Worm (Caenorhabditis elegans) whole organism, L1 larva: ENCODE data around the gene kcc-1.

Experiments
- C16A3.4 ChIP-seq: fragments of 150-350 bp; optimal IDR thresholded peaks from 2 replicates; lab custom pipeline; 2014; ENCODE audit warnings: missing biosample characterization, missing genetic modification characterization
- F16B12.6 ChIP-seq: fragments of 150-350 bp; optimal IDR thresholded peaks from 2 replicates; lab custom pipeline; 2014; ENCODE audit warnings: missing biosample characterization, missing genetic modification characterization
- ceh-63 ChIP-seq: fragments of 200-800 bp; sonication (Bioruptor generic); optimal IDR thresholded peaks from 2 replicates; lab custom pipeline; 2018; ENCODE audit warnings: mild to moderate bottlenecking, missing genetic modification characterization, missing compliant biosample characterization
- ceh-82 ChIP-seq, 3 experiments: fragments of 150-350 bp in 1 of 3; sonication (generic microtip) in 2 of 3; optimal IDR thresholded peaks; 2 replicates each; lab custom pipeline; 2014 to 2017; ENCODE audit warnings: missing biosample characterization in 3 of 3, missing genetic modification characterization in 3 of 3
- ces-1 ChIP-seq: fragments of 150-350 bp; optimal IDR thresholded peaks from 2 replicates; lab custom pipeline; 2014; ENCODE audit warnings: missing biosample characterization, missing genetic modification reagents, missing genetic modification characterization
- dpl-1 ChIP-seq, 3 experiments: fragments of 150-350 bp in 2 of 3; sonication (generic microtip) in 1 of 3; optimal IDR thresholded peaks; 2 replicates each; lab custom pipeline; 2014 to 2017; ENCODE audit warnings: missing biosample characterization in 3 of 3, missing genetic modification characterization in 3 of 3, missing genetic modification reagents in 3 of 3
- dsc-1 ChIP-seq: sonication (generic microtip); optimal IDR thresholded peaks from 2 replicates; lab custom pipeline; 2016; ENCODE audit warnings: mild to moderate bottlenecking, missing genetic modification characterization, missing compliant biosample characterization
- efl-1 ChIP-seq, 4 experiments: fragments of 150-350 bp; optimal IDR thresholded peaks in 3 of 4; peaks in 1 of 4; 1 replicate in 1 of 4; 2 replicates in 3 of 4; lab custom pipeline; 2014; ENCODE audit warnings: missing biosample characterization in 2 of 4, missing genetic modification characterization in 2 of 4, missing genetic modification reagents in 2 of 4
- efl-3 ChIP-seq: fragments of 200-800 bp; sonication (Bioruptor generic); optimal IDR thresholded peaks from 2 replicates; lab custom pipeline; 2018; ENCODE audit warnings: mild to moderate bottlenecking, missing genetic modification characterization, missing compliant biosample characterization
- egl-13 ChIP-seq: sonication (generic microtip); optimal IDR thresholded peaks from 2 replicates; lab custom pipeline; 2016; ENCODE audit warnings: missing genotype, missing genetic modification reagents, missing genetic modification characterization, missing compliant biosample characterization
- elt-3 ChIP-seq, 6 experiments: fragments of 150-350 bp in 1 of 6; sonication (generic microtip); optimal IDR thresholded peaks; 2 replicates each; lab custom pipeline; 2017 to 2018; ENCODE audit warnings: missing biosample characterization in 6 of 6, missing genetic modification characterization in 6 of 6, inconsistent platforms in 1 of 6
- fkh-4 ChIP-seq: sonication (generic microtip); optimal IDR thresholded peaks from 2 replicates; lab custom pipeline; 2016; ENCODE audit warnings: missing compliant biosample characterization, missing genetic modification characterization, borderline replicate concordance
- fkh-8 ChIP-seq: sonication (generic microtip); optimal IDR thresholded peaks from 2 replicates; lab custom pipeline; 2016; ENCODE audit warnings: mild to moderate bottlenecking, missing genetic modification characterization, missing compliant biosample characterization
- fos-1 ChIP-seq: fragments of 150-350 bp; optimal IDR thresholded peaks from 2 replicates; lab custom pipeline; 2014; ENCODE audit warnings: missing biosample characterization, missing genetic modification characterization
- hlh-17 ChIP-seq: fragments of 200-800 bp; sonication (Bioruptor generic); optimal IDR thresholded peaks from 2 replicates; lab custom pipeline; 2018; ENCODE audit warnings: missing genetic modification characterization, mild to moderate bottlenecking, missing compliant biosample characterization, moderate library complexity, borderline replicate concordance
- hpl-2 ChIP-seq: fragments of 150-350 bp; optimal IDR thresholded peaks from 2 replicates; lab custom pipeline; 2014; ENCODE audit warnings: missing biosample characterization, missing genetic modification reagents, missing genetic modification characterization
- irx-1 ChIP-seq: sonication (generic microtip); optimal IDR thresholded peaks from 2 replicates; lab custom pipeline; 2016; ENCODE audit warnings: missing genetic modification characterization, missing compliant biosample characterization
- lin-35 ChIP-seq, 2 experiments: fragments of 150-350 bp; optimal IDR thresholded peaks; 2 replicates each; lab custom pipeline; 2014; ENCODE audit warnings: missing biosample characterization in 2 of 2, missing genetic modification characterization in 2 of 2, missing genetic modification reagents in 2 of 2
- lsy-2 ChIP-seq, 2 experiments: fragments of 150-350 bp; optimal IDR thresholded peaks; 2 replicates each; lab custom pipeline; 2014; ENCODE audit warnings: missing biosample characterization in 2 of 2, missing genetic modification characterization in 2 of 2
- mdl-1 ChIP-seq, 2 experiments: fragments of 150-350 bp; optimal IDR thresholded peaks; 2 replicates each; lab custom pipeline; 2014 to 2017; ENCODE audit warnings: missing biosample characterization in 2 of 2, missing genetic modification characterization in 2 of 2, inconsistent platforms in 1 of 2
- mep-1 ChIP-seq: fragments of 150-350 bp; optimal IDR thresholded peaks from 2 replicates; lab custom pipeline; 2014; ENCODE audit warnings: missing biosample characterization, missing genetic modification characterization
- nhr-11 ChIP-seq: fragments of 150-350 bp; optimal IDR thresholded peaks from 2 replicates; lab custom pipeline; 2014; ENCODE audit warnings: missing biosample characterization, missing genetic modification characterization
- nhr-12 ChIP-seq: sonication (generic microtip); optimal IDR thresholded peaks from 2 replicates; lab custom pipeline; 2017; ENCODE audit warnings: missing biosample characterization, missing genetic modification characterization
- nhr-47 ChIP-seq: sonication (generic microtip); optimal IDR thresholded peaks from 2 replicates; lab custom pipeline; 2016; ENCODE audit warnings: mild to moderate bottlenecking, missing genetic modification characterization, moderate library complexity, missing compliant biosample characterization
- nhr-85 ChIP-seq: sonication (generic microtip); peaks from one replicate; lab custom pipeline; 2016; ENCODE audit warnings: missing genetic modification characterization, inconsistent platforms, missing compliant biosample characterization
- pag-3 ChIP-seq: sonication (generic microtip); optimal IDR thresholded peaks from 2 replicates; lab custom pipeline; 2017; ENCODE audit warnings: missing genetic modification characterization, mild to moderate bottlenecking, missing compliant biosample characterization, antibody characterized with exemption, borderline replicate concordance; ENCODE audit not compliant: insufficient read depth
- rnt-1 ChIP-seq: sonication (generic microtip); optimal IDR thresholded peaks from 2 replicates; lab custom pipeline; 2016; ENCODE audit warnings: mild to moderate bottlenecking, missing genetic modification characterization, moderate library complexity, missing compliant biosample characterization
- skn-1 ChIP-seq: fragments of 150-350 bp; optimal IDR thresholded peaks from 2 replicates; lab custom pipeline; 2014; ENCODE audit warnings: missing biosample characterization, missing genetic modification characterization
- snpc-4 ChIP-seq: fragments of 150-350 bp; optimal IDR thresholded peaks from 2 replicates; lab custom pipeline; 2014; ENCODE audit warnings: missing biosample characterization, missing genetic modification characterization
- sox-4 ChIP-seq: sonication (generic microtip); optimal IDR thresholded peaks from 2 replicates; lab custom pipeline; 2016; ENCODE audit warnings: missing genetic modification characterization, missing compliant biosample characterization
- sptf-1 ChIP-seq: fragments of 150-350 bp; optimal IDR thresholded peaks from 2 replicates; lab custom pipeline; 2014; ENCODE audit warnings: missing biosample characterization, missing genetic modification characterization
- tbx-2 ChIP-seq: sonication (generic microtip); optimal IDR thresholded peaks from 2 replicates; lab custom pipeline; 2016; ENCODE audit warnings: missing genetic modification characterization, missing compliant biosample characterization
- unc-130 ChIP-seq: fragments of 150-350 bp; optimal IDR thresholded peaks from 2 replicates; lab custom pipeline; 2017; ENCODE audit warnings: missing biosample characterization, missing genetic modification characterization, inconsistent platforms
- xbp-1 ChIP-seq: sonication (generic microtip); optimal IDR thresholded peaks from 2 replicates; lab custom pipeline; 2016; ENCODE audit warnings: missing genetic modification characterization, missing compliant biosample characterization

kcc-1 gene

DNA sequence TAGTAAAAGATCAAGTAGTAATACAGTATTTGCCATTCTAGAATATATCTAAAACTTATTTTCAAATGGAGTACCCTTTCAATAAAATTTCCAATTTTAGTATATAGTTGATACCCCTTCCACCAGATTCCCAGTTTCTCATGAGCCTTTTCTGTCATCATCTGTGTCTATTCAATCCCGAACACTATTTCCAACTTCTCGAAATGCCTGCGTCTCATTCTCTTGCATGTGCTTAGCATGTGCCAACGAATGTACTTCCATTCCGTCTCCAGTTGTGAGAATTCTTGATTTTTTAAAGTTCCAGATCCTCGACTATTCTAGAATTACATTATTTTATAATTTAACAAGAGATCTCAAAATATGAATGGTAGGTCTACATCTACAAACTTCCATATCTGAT, 39.5 kb upstream of the kcc-1 start, which contains the start of gene C42D4.18 (continued):
- peak; percentile 44 for TF ChIP-seq nhr-85 (tag; lab: Kevin White, UChicago)
- TF ChIP-seq, all 84 proteins: peak for 17

DNA sequence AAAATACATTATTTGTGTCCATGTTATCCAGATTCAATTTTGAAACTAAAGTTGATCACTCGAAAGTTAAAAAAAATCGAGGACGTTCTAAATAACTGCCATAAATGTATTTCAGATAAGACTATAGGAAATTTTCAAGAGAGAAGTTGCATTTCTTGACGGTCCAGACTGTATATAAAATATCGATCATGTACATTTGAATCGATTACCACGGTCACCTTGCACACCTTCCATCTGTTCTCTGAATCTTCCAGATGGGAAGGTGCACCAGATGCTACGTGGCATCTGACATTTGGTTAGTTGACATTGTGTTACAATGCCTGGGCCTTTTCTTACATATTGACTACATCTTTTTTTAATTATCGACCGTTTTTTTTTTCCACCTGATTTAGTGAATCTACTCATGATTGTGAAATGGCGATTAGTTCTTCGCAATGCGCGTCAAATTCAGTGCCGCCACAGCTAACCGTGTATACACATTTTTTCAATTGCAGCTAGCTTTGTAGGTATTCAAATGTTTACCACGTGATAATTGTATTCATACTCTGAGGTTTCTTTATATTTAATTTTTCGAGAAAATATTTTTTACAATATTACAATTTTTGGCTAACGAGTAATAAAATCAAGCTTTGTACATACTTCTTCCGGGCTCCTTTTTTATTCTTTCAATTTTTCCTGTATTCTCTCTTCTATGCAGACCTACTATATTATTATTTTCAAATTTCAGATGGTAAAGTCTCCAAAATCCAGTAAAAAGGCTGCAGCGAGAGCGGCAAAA, 37.9 kb upstream of the kcc-1 start, which contains the start of gene skr-16:
TSS of gene skr-16 (plus strand) at position 728 of the 778 bp plus-strand sequence.
- TF ChIP-seq mdl-1 (tag; optimal IDR thresholded peaks at IDR 0.05; lab: Kevin White, UChicago) (peak in 1 of 2 experiments; percentile 47), ceh-82 (tag; optimal IDR thresholded peaks at IDR 0.05; lab: Kevin White, UChicago) (no peak), skn-1 (tag; lab: Kevin White, UChicago) (peak; percentile 13), rnt-1 (peak; percentile 1), irx-1 (tag; lab: Kevin White, UChicago) (no peak), dpl-1 (GFP tag; optimal IDR thresholded peaks at IDR 0.05; lab: Kevin White, UChicago) (peak; percentile 26 to 70 (median 27)), C16A3.4 (tag; lab: Kevin White, UChicago) (no peak), lin-35 (GFP tag; optimal IDR thresholded peaks at IDR 0.05; lab: Kevin White, UChicago) (peak; percentile 22 to 64), dsc-1 (tag; lab: Kevin White, UChicago) (peak; percentile 32), egl-13 (tag; lab: Kevin White, UChicago) (no peak), efl-1 (optimal IDR thresholded peaks at IDR 0.05; lab: Kevin White, UChicago) (peak; percentile 7 to 50), efl-1 (GFP tag; optimal IDR thresholded peaks at IDR 0.05 in 1 of 2; lab: Kevin White, UChicago) (peak; percentile 64 to 92), fos-1 (tag; lab: Kevin White, UChicago) (no peak), F16B12.6 (tag; lab: Kevin White, UChicago) (peak; percentile 82), sptf-1 (no peak), nhr-11 (tag; lab: Kevin White, UChicago) (no peak), pag-3 (no peak), ces-1 (GFP tag; lab: Kevin White, UChicago) (no peak), xbp-1 (no peak), snpc-4 (peak; percentile 9), fkh-4 (tag; lab: Kevin White, UChicago) (no peak), nhr-47 (peak; percentile 5), fkh-8 (peak; percentile 6), nhr-85 (tag; lab: Kevin White, UChicago) (peak; percentile 55), nhr-12 (no peak), lsy-2 (tag; optimal IDR thresholded peaks at IDR 0.05; lab: Kevin White, UChicago) (peak in 1 of 2 experiments; percentile 20), mep-1 (tag; lab: Kevin White, UChicago) (peak; percentile 79)

DNA sequence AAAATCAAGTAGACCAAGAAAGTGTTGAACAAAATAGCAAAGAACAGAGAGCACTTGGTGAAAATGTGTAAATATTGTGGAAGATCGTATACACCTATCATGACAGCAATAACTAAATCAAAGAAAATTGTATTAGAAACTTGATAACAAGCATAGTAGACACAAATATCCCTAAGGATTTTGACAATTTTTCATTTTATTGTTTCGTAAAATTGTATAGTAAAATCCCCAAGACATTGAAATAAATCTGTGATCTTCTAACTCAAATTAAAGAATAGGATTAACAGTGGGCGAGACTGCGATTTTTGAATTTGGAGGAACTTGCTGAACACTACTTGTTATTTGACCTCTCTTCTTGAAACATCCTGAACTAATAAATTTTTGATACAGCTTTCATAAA, 34.8 kb upstream of the kcc-1 start, which contains the start of gene str-220:
TSS of gene str-220 (minus strand) at position 101 of the 400 bp plus-strand sequence.
- no peak for TF ChIP-seq C16A3.4 (tag; lab: Kevin White, UChicago)
- TF ChIP-seq hpl-2 (GFP tag; lab: Kevin White, UChicago): no peak
- no peak for TF ChIP-seq hlh-17
- TF ChIP-seq tbx-2 (tag; lab: Kevin White, UChicago): no peak
- no peak for TF ChIP-seq nhr-11 (tag; lab: Kevin White, UChicago)
- no peak for TF ChIP-seq efl-1 (optimal IDR thresholded peaks at IDR 0.05; lab: Kevin White, UChicago)
- no peak for TF ChIP-seq efl-1 (GFP tag; optimal IDR thresholded peaks at IDR 0.05 in 1 of 2; lab: Kevin White, UChicago)
- no peak for TF ChIP-seq elt-3 (tag; optimal IDR thresholded peaks at IDR 0.05; lab: Kevin White, UChicago)

DNA sequence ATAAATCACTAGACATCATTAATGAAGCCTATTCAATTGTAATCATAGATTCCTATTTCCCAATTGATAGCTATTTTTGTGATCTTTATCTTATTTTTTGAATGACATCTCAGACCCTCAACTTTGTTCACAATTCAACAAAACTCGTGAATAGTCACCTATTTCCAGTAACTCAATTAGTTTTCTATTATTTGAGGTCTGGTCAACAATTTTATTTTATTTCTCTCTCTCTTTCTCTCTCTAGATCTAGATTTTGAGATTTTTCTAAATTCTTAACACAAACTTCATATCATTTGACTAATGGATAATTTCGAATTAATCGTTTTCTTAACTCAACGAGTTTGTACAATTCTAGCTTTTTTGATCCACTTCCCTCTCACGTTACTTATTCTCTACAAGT, 32.6 kb upstream of the kcc-1 start, which contains the start of gene str-1:
TSS of gene str-1 (plus strand) at position 301 of the 400 bp plus-strand sequence.
- TF ChIP-seq efl-3 (GFP tag; lab: Kevin White, UChicago): no peak
- TF ChIP-seq ceh-63: no peak
- TF ChIP-seq sox-4 (tag; lab: Kevin White, UChicago): peak; percentile 39
- TF ChIP-seq unc-130: no peak
